Worm (Caenorhabditis elegans) whole organism, L2 larva: ENCODE data around the gene cgr-1.

Source experiments
- ZK546.5 ChIP-seq: sonication (generic microtip); optimal IDR thresholded peaks from 2 replicates; lab custom pipeline; 2017; ENCODE audit warnings: missing biosample characterization, missing genetic modification characterization
- mbf-1 ChIP-seq: sonication (generic microtip); optimal IDR thresholded peaks from 2 replicates; lab custom pipeline; 2017; ENCODE audit warnings: missing biosample characterization, missing genetic modification characterization
- nhr-11 ChIP-seq: fragments of 150-350 bp; optimal IDR thresholded peaks from 2 replicates; lab custom pipeline; 2014; ENCODE audit warnings: missing biosample characterization, missing genetic modification characterization
- unc-55 ChIP-seq: fragments of 150-350 bp; sonication (generic microtip); optimal IDR thresholded peaks from 3 replicates; lab custom pipeline; 2014; ENCODE audit warnings: missing biosample characterization, missing genetic modification reagents, missing genetic modification characterization

DNA sequence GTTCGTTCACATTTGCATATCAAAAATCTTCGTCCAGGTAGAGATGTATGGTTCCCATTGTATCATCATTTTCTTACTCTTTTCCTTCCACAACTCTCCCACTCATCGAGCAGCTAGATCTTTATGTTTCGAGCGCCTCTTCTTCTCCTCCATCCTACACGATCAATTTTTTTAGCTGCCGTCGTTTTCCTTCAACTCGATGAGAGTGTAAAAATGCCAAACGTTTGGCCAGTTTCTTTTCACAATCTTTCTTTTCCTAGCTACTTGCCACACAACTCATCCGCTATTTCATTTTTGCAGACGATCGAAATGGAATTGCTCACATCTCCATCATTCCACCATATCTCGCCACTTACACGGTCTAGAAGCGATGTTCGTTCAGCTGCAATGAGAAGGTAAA lies 1.3 kb upstream of the cgr-1 start, which contains the start of gene C18B2.3:
- TF ChIP-seq nhr-11 (tag; lab: Kevin White, UChicago) (no peak), unc-55 (no peak), ZK546.5 (tag; lab: Kevin White, UChicago) (no peak), mbf-1 (tag; lab: Kevin White, UChicago) (no peak)
